Fruit fly (Drosophila melanogaster) whole organism, embryonic: ENCODE results near the gene CG12814.

Experiments
- Antp ChIP-seq: fragments of 200-800 bp; sonication (Bioruptor generic); optimal IDR thresholded peaks from 3 replicates; lab custom pipeline; 2016; ENCODE audit warnings: missing biosample characterization, missing genetic modification characterization
- Awh ChIP-seq: fragments of 200-800 bp; sonication (Bioruptor generic); IDR thresholded peaks from 2 replicates; pipeline ENCODE4, ENCODE4 v1.3.6; 2022; ENCODE audit warnings: missing biosample characterization, missing genetic modification characterization
- B-H1 ChIP-seq: fragments of 200-800 bp; sonication (Bioruptor generic); IDR thresholded peaks from 3 replicates; pipeline ENCODE4 v1.3.6; 2022; ENCODE audit warnings: missing biosample characterization, missing genetic modification characterization
- BtbVII ChIP-seq: fragments of 200-800 bp; sonication (Bioruptor generic); optimal IDR thresholded peaks from 3 replicates; lab custom pipeline; 2017; ENCODE audit warnings: missing biosample characterization, mild to moderate bottlenecking, missing genetic modification characterization
- CG10543 ChIP-seq: fragments of 200-800 bp; sonication (Bioruptor generic); optimal IDR thresholded peaks from 3 replicates; lab custom pipeline; 2017; ENCODE audit warnings: missing biosample characterization, mild to moderate bottlenecking, missing genetic modification characterization, moderate library complexity
- CG12299 ChIP-seq: fragments of 200-800 bp; sonication (Bioruptor generic); optimal IDR thresholded peaks from 2 replicates; lab custom pipeline; 2018; ENCODE audit warnings: missing biosample characterization, mild to moderate bottlenecking, missing genetic modification characterization
- CG12659 ChIP-seq: fragments of 200-800 bp; sonication (Bioruptor generic); optimal IDR thresholded peaks from 3 replicates; lab custom pipeline; 2017; ENCODE audit warnings: mild to moderate bottlenecking, missing biosample characterization, missing genetic modification reagents, missing genetic modification characterization
- CG13894 ChIP-seq: fragments of 200-800 bp; sonication (Bioruptor generic); optimal IDR thresholded peaks from 3 replicates; lab custom pipeline; 2018; ENCODE audit warnings: missing biosample characterization, mild to moderate bottlenecking, missing genetic modification characterization, moderate library complexity
- CG14667 ChIP-seq: fragments of 200-800 bp; sonication (Bioruptor generic); IDR thresholded peaks from 2 replicates; pipeline ENCODE4 v1.3.6; 2022; ENCODE audit warnings: missing biosample characterization, missing genetic modification characterization
- CG15269 ChIP-seq: fragments of 200-800 bp; sonication (Bioruptor generic); optimal IDR thresholded peaks from 2 replicates; lab custom pipeline; 2018; ENCODE audit warnings: missing biosample characterization, mild to moderate bottlenecking, missing genetic modification characterization, moderate library complexity
- CG15696 ChIP-seq: fragments of 200-800 bp; sonication (Bioruptor generic); optimal IDR thresholded peaks from 2 replicates; lab custom pipeline; 2019; ENCODE audit warnings: missing biosample characterization, mild to moderate bottlenecking, missing genetic modification characterization, moderate library complexity
- CG17328 ChIP-seq: fragments of 200-800 bp; sonication (Bioruptor generic); IDR thresholded peaks from 2 replicates; pipeline ENCODE4 v1.3.6; 2022; ENCODE audit warnings: missing biosample characterization, missing genetic modification characterization
- CG1792 ChIP-seq: fragments of 200-800 bp; sonication (Bioruptor generic); optimal IDR thresholded peaks from 2 replicates; lab custom pipeline; 2016; ENCODE audit warnings: missing biosample characterization, missing genetic modification characterization
- CG2129 ChIP-seq: fragments of 200-800 bp; sonication (Bioruptor generic); IDR thresholded peaks from 2 replicates; pipeline ENCODE4 v1.3.6; 2022; ENCODE audit warnings: missing biosample characterization, missing genetic modification characterization; ENCODE audit not compliant: partially characterized antibody
- CG2202 ChIP-seq: fragments of 200-800 bp; sonication (Bioruptor generic); optimal IDR thresholded peaks from 2 replicates; lab custom pipeline; 2018; ENCODE audit warnings: missing biosample characterization, mild to moderate bottlenecking, missing genetic modification characterization
- CG3065 ChIP-seq: fragments of 200-800 bp; sonication (Bioruptor generic); optimal IDR thresholded peaks from 2 replicates; lab custom pipeline; 2016; ENCODE audit warnings: missing biosample characterization, missing genetic modification characterization
- CG3838 ChIP-seq: fragments of 200-800 bp; sonication (Bioruptor generic); optimal IDR thresholded peaks from 3 replicates; lab custom pipeline; 2016; ENCODE audit warnings: missing biosample characterization, missing genetic modification characterization
- CG4404 ChIP-seq: fragments of 200-800 bp; sonication (Bioruptor generic); IDR thresholded peaks from 2 replicates; pipeline ENCODE4 v1.3.6; 2022; ENCODE audit warnings: missing biosample characterization, missing genetic modification characterization
- CG6654 ChIP-seq: fragments of 200-800 bp; sonication (Bioruptor generic); optimal IDR thresholded peaks from 2 replicates; lab custom pipeline; 2017; ENCODE audit warnings: missing biosample characterization, mild to moderate bottlenecking, missing genetic modification characterization
- CG6813 ChIP-seq: fragments of 200-800 bp; sonication (Bioruptor generic); optimal IDR thresholded peaks from 2 replicates; lab custom pipeline; 2017; ENCODE audit warnings: missing biosample characterization, missing genetic modification characterization, mild to moderate bottlenecking, moderate library complexity, missing genetic modification reagents
- CG8290 ChIP-seq, 3 experiments: fragments of 200-800 bp; sonication (Bioruptor generic); optimal IDR thresholded peaks; 2 replicates each; lab custom pipeline; 2016 to 2019; ENCODE audit warnings: missing biosample characterization in 3 of 3, missing genetic modification characterization in 3 of 3, mild to moderate bottlenecking in 2 of 3, moderate library complexity in 1 of 3
- CrebB ChIP-seq: fragments of 200-800 bp; sonication (Bioruptor generic); optimal IDR thresholded peaks from 3 replicates; lab custom pipeline; 2018; ENCODE audit warnings: missing biosample characterization, mild to moderate bottlenecking, missing genetic modification characterization
- Dek ChIP-seq: fragments of 200-800 bp; sonication (Bioruptor generic); optimal IDR thresholded peaks from 3 replicates; lab custom pipeline; 2019; ENCODE audit warnings: missing biosample characterization, mild to moderate bottlenecking, missing genetic modification characterization, moderate library complexity
- Dll ChIP-seq: fragments of 200-800 bp; sonication (Bioruptor generic); IDR thresholded peaks from 4 replicates; pipeline ENCODE4 v1.3.6; 2022; ENCODE audit warnings: missing biosample characterization, missing genetic modification characterization; ENCODE audit not compliant: partially characterized antibody
- Doc3 ChIP-seq: fragments of 200-800 bp; sonication (Bioruptor generic); IDR thresholded peaks from 3 replicates; pipeline ENCODE4 v1.3.6; 2022; ENCODE audit warnings: missing biosample characterization, missing genetic modification characterization; ENCODE audit not compliant: partially characterized antibody
- Dref ChIP-seq: fragments of 200-800 bp; sonication (Bioruptor generic); IDR thresholded peaks from 2 replicates; pipeline ENCODE4 v1.3.6; 2022; ENCODE audit warnings: missing biosample characterization, missing genetic modification characterization
- H15 ChIP-seq: fragments of 200-800 bp; sonication (Bioruptor generic); IDR thresholded peaks from 3 replicates; pipeline ENCODE4 v1.3.6; 2022; ENCODE audit warnings: missing biosample characterization, missing genetic modification characterization
- Kr ChIP-seq: fragments of 200-800 bp; sonication (Bioruptor generic); optimal IDR thresholded peaks from 2 replicates; lab custom pipeline; 2017; ENCODE audit warnings: missing biosample characterization, mild to moderate bottlenecking, missing genetic modification characterization
- MESR4 ChIP-seq: fragments of 200-800 bp; sonication (Bioruptor generic); optimal IDR thresholded peaks from 2 replicates; lab custom pipeline; 2018; ENCODE audit warnings: missing biosample characterization, mild to moderate bottlenecking, missing genetic modification characterization, moderate library complexity
- NC2α ChIP-seq: fragments of 200-800 bp; sonication (Bioruptor generic); optimal IDR thresholded peaks from 2 replicates; lab custom pipeline; 2016; ENCODE audit warnings: missing biosample characterization, missing genetic modification characterization
- Opbp ChIP-seq: fragments of 200-800 bp; sonication (Bioruptor generic); IDR thresholded peaks from 3 replicates; pipeline ENCODE4 v1.3.6; 2022; ENCODE audit warnings: missing biosample characterization, missing genetic modification characterization; ENCODE audit not compliant: partially characterized antibody
- Rfx ChIP-seq: fragments of 200-800 bp; sonication (Bioruptor generic); IDR thresholded peaks from 2 replicates; pipeline ENCODE4 v1.3.6; 2022; ENCODE audit warnings: missing biosample characterization, missing genetic modification characterization
- Sry-δ ChIP-seq: fragments of 200-800 bp; sonication (Bioruptor generic); optimal IDR thresholded peaks from 2 replicates; lab custom pipeline; 2016; ENCODE audit warnings: missing biosample characterization, missing genetic modification characterization
- ac ChIP-seq: fragments of 200-800 bp; sonication (Bioruptor generic); optimal IDR thresholded peaks from 3 replicates; lab custom pipeline; 2017; ENCODE audit warnings: missing biosample characterization, mild to moderate bottlenecking, missing genetic modification characterization
- bab2 ChIP-seq: fragments of 200-800 bp; sonication (Bioruptor generic); optimal IDR thresholded peaks from 2 replicates; lab custom pipeline; 2016; ENCODE audit warnings: missing biosample characterization, missing genetic modification characterization
- cas ChIP-seq: fragments of 200-800 bp; sonication (Bioruptor generic); IDR thresholded peaks from 2 replicates; pipeline ENCODE4 v1.3.6; 2022; ENCODE audit warnings: missing biosample characterization, missing genetic modification characterization
- caup ChIP-seq: fragments of 200-800 bp; sonication (Bioruptor generic); optimal IDR thresholded peaks from 3 replicates; lab custom pipeline; 2017; ENCODE audit warnings: missing biosample characterization, mild to moderate bottlenecking, missing genetic modification characterization, moderate library complexity; ENCODE audit not compliant: severe bottlenecking
- crc ChIP-seq: fragments of 200-800 bp; sonication (Bioruptor generic); optimal IDR thresholded peaks from 2 replicates; lab custom pipeline; 2016; ENCODE audit warnings: missing biosample characterization, missing genetic modification characterization
- croc ChIP-seq: fragments of 200-800 bp; sonication (Bioruptor generic); conservative IDR thresholded peaks from 3 replicates; pipeline ENCODE4 v1.3.6; 2022; ENCODE audit warnings: missing biosample characterization, missing genetic modification characterization
- da ChIP-seq: fragments of 200-800 bp; sonication (Bioruptor generic); optimal IDR thresholded peaks from 2 replicates; lab custom pipeline; 2016; ENCODE audit warnings: missing biosample characterization, missing genetic modification characterization
- dpn ChIP-seq, 2 experiments: fragments of 200-800 bp; sonication (Bioruptor generic); optimal IDR thresholded peaks; 3 replicates each; lab custom pipeline; 2016; ENCODE audit warnings: missing biosample characterization in 2 of 2, missing genetic modification characterization in 2 of 2
- ems ChIP-seq: fragments of 200-800 bp; sonication (Bioruptor generic); optimal IDR thresholded peaks from 3 replicates; lab custom pipeline; 2016; ENCODE audit warnings: missing biosample characterization, missing genetic modification characterization
- eve ChIP-seq, 2 experiments: fragments of >200 bp; optimal IDR thresholded peaks; 2 replicates each; lab custom pipeline; 2017; ENCODE audit warnings: missing biosample characterization in 2 of 2, missing genetic modification characterization in 2 of 2
- ewg ChIP-seq: fragments of 200-800 bp; sonication (Bioruptor generic); optimal IDR thresholded peaks from 3 replicates; lab custom pipeline; 2017; ENCODE audit warnings: mild to moderate bottlenecking, missing biosample characterization, missing genetic modification reagents, missing genetic modification characterization
- fru ChIP-seq: fragments of >200 bp; optimal IDR thresholded peaks from 2 replicates; lab custom pipeline; 2017
- gcm ChIP-seq: fragments of 200-800 bp; sonication (Bioruptor generic); optimal IDR thresholded peaks from 2 replicates; lab custom pipeline; 2019; ENCODE audit warnings: missing biosample characterization, mild to moderate bottlenecking, missing genetic modification characterization, moderate library complexity
- lmd ChIP-seq: fragments of 200-800 bp; sonication (Bioruptor generic); IDR thresholded peaks from 2 replicates; pipeline ENCODE4 v1.3.6; 2022; ENCODE audit warnings: missing biosample characterization, missing genetic modification characterization
- org-1 ChIP-seq: fragments of 200-800 bp; sonication (Bioruptor generic); optimal IDR thresholded peaks from 2 replicates; lab custom pipeline; 2017; ENCODE audit warnings: missing biosample characterization, missing genetic modification characterization
- sd ChIP-seq: fragments of 200-800 bp; sonication (Bioruptor generic); optimal IDR thresholded peaks from 3 replicates; lab custom pipeline; 2018; ENCODE audit warnings: missing biosample characterization, mild to moderate bottlenecking, missing genetic modification characterization, moderate library complexity
- ssp ChIP-seq: fragments of 200-800 bp; sonication (Bioruptor generic); IDR thresholded peaks from 2 replicates; pipeline ENCODE4 v1.3.6; 2022; ENCODE audit warnings: missing biosample characterization, missing genetic modification characterization

Gene CG12814

dm6 chr3R:10170356-10170876 lies 19.0 kb downstream of the CG12814 start, which contains the start of gene Best1 (continued):
- TF ChIP-seq Rfx (GFP tag; lab: Robert Waterston, UW) (peak; percentile 98), ssp (GFP tag; lab: Robert Waterston, UW) (peak; percentile 77), lmd (GFP tag; lab: Robert Waterston, UW) (peak; percentile 94), cas (peak; percentile 89), CG4404 (GFP tag; lab: Robert Waterston, UW) (peak; percentile 89), da (GFP tag; lab: Kevin White, UChicago) (no peak), Antp (GFP tag; lab: Kevin White, UChicago) (peak; percentile 74), eve (GFP tag; optimal IDR thresholded peaks at IDR 0.05; lab: Kevin White, UChicago) (peak in 1 of 2 experiments; percentile 26), ewg (peak; percentile 83), bab2 (GFP tag; lab: Kevin White, UChicago) (peak; percentile 82), CG14667 (peak; percentile 89), croc (peak; percentile 80), H15 (GFP tag; lab: Robert Waterston, UW) (peak; percentile 93), CG6813 (GFP tag; lab: Kevin White, UChicago) (peak; percentile 93), Awh (GFP tag; lab: Robert Waterston, UW) (peak; percentile 87), gcm (GFP tag; lab: Kevin White, UChicago) (peak; percentile 92), CG2202 (tag; lab: Kevin White, UChicago) (peak; percentile 79), CG15269 (tag; lab: Kevin White, UChicago) (peak; percentile 95), MESR4 (GFP tag; lab: Kevin White, UChicago) (peak; percentile 29), NC2α (GFP tag; lab: Kevin White, UChicago) (no peak), CG10543 (peak; percentile 79), CrebB (tag; lab: Kevin White, UChicago) (peak; percentile 88), ems (GFP tag; lab: Kevin White, UChicago) (peak; percentile 50), B-H1 (peak; percentile 88), CG6654 (GFP tag; lab: Kevin White, UChicago) (peak; percentile 55), Dek (peak; percentile 93), CG12659 (peak; percentile 91), CG8290 (GFP tag; optimal IDR thresholded peaks at IDR 0.05; lab: Kevin White, UChicago) (peak; percentile 18), CG8290 (tag; optimal IDR thresholded peaks at IDR 0.05; lab: Kevin White, UChicago) (peak; percentile 30 to 87), CG15696 (tag; lab: Kevin White, UChicago) (peak; percentile 90), ac (GFP tag; lab: Kevin White, UChicago) (peak; percentile 64), CG12299 (tag; lab: Kevin White, UChicago) (peak; percentile 86), CG13894 (tag; lab: Kevin White, UChicago) (peak; percentile 93), CG3838 (GFP tag; lab: Kevin White, UChicago) (peak; percentile 70), BtbVII (GFP tag; lab: Kevin White, UChicago) (peak; percentile 90), Dll (GFP tag; lab: Robert Waterston, UW) (peak; percentile 55; the same call in 2 of the 4 replicates), dpn (GFP tag; optimal IDR thresholded peaks at IDR 0.05; lab: Kevin White, UChicago) (peak; percentile 75 to 89), caup (GFP tag; lab: Kevin White, UChicago) (peak; percentile 94), Dref (no peak), CG3065 (GFP tag; lab: Kevin White, UChicago) (peak; percentile 49), Opbp (peak; percentile 87), Kr (GFP tag; lab: Kevin White, UChicago) (peak; percentile 2), fru (lab: Kevin White, UChicago) (no peak), Sry-δ (GFP tag; lab: Kevin White, UChicago) (peak; percentile 12), sd (peak; percentile 90), org-1 (GFP tag; lab: Kevin White, UChicago) (peak; percentile 77), CG17328 (GFP tag; lab: Robert Waterston, UW) (peak; percentile 92), crc (peak; percentile 0), CG1792 (peak; percentile 40), CG2129 (GFP tag; lab: Robert Waterston, UW) (no peak), Doc3 (0 out of 3 replicates have a peak, but pooled peaks have one; percentile 47)
